Worm (Caenorhabditis elegans) whole organism, L4/young adult: Measurements from ENCODE around the gene wdr-83.

Source experiments
- W03F9.2 ChIP-seq: fragments of 150-350 bp; optimal IDR thresholded peaks from 2 replicates; lab custom pipeline; 2014; ENCODE audit warnings: missing biosample characterization, missing genetic modification characterization
- dao-5 ChIP-seq: sonication (generic microtip); optimal IDR thresholded peaks from 2 replicates; lab custom pipeline; 2016; ENCODE audit warnings: missing genotype, missing genetic modification characterization, moderate library complexity, missing compliant biosample characterization
- him-1 ChIP-seq: sonication (generic microtip); optimal IDR thresholded peaks from 2 replicates; lab custom pipeline; 2016; ENCODE audit warnings: missing genotype, missing genetic modification reagents, missing genetic modification characterization, missing compliant biosample characterization

ce11 chrII:5018578-5018977 lies 12.9 kb downstream of the wdr-83 start:
- no peak for TF ChIP-seq him-1 (tag; lab: Kevin White, UChicago)
- TF ChIP-seq dao-5 (tag; lab: Kevin White, UChicago), result no peak
- no peak for TF ChIP-seq W03F9.2 (tag; lab: Kevin White, UChicago)
